Fruit fly (Drosophila melanogaster) whole organism, prepupa: ENCODE results near the gene CG14506.

Experiments
- Blimp-1 ChIP-seq: fragments of 200-800 bp; sonication (Bioruptor generic); optimal IDR thresholded peaks from 3 replicates; lab custom pipeline; 2017; ENCODE audit warnings: missing biosample characterization, missing genetic modification characterization, mild to moderate bottlenecking, moderate library complexity, missing genetic modification reagents
- CG10631 ChIP-seq: fragments of 200-800 bp; sonication (Bioruptor generic); optimal IDR thresholded peaks from 2 replicates; lab custom pipeline; 2016; ENCODE audit warnings: missing biosample characterization, missing genetic modification characterization
- CG10669 ChIP-seq: fragments of 200-800 bp; sonication (Bioruptor generic); optimal IDR thresholded peaks from 3 replicates; lab custom pipeline; 2018; ENCODE audit warnings: missing biosample characterization, mild to moderate bottlenecking, missing genetic modification characterization, moderate library complexity
- CG11294 ChIP-seq: fragments of 200-800 bp; sonication (Bioruptor generic); IDR thresholded peaks from 2 replicates; pipeline ENCODE4 v1.3.6; 2022; ENCODE audit warnings: missing biosample characterization, missing genetic modification characterization
- CG11762 ChIP-seq: fragments of 200-800 bp; sonication (Bioruptor generic); optimal IDR thresholded peaks from 3 replicates; lab custom pipeline; 2016; ENCODE audit warnings: missing biosample characterization, missing genetic modification characterization; ENCODE audit not compliant: insufficient read depth
- CG11902 ChIP-seq: fragments of 200-800 bp; sonication (Bioruptor generic); optimal IDR thresholded peaks from 3 replicates; lab custom pipeline; 2016; ENCODE audit warnings: missing biosample characterization, missing genetic modification characterization
- CG1621 ChIP-seq: fragments of 200-800 bp; sonication (Bioruptor generic); optimal IDR thresholded peaks from 3 replicates; lab custom pipeline; 2018; ENCODE audit warnings: missing biosample characterization, mild to moderate bottlenecking, missing genetic modification characterization
- CG3032 ChIP-seq: fragments of 200-800 bp; optimal IDR thresholded peaks from 2 replicates; lab custom pipeline; 2019; ENCODE audit warnings: missing biosample characterization, mild to moderate bottlenecking, missing genetic modification characterization, moderate library complexity
- CG32006 ChIP-seq: fragments of 200-800 bp; sonication (Bioruptor generic); optimal IDR thresholded peaks from 3 replicates; lab custom pipeline; 2017; ENCODE audit warnings: missing biosample characterization, mild to moderate bottlenecking, missing genetic modification characterization
- CG34406 ChIP-seq: fragments of 200-800 bp; sonication (Bioruptor generic); optimal IDR thresholded peaks from 3 replicates; lab custom pipeline; 2016; ENCODE audit warnings: missing biosample characterization, missing genetic modification characterization
- CG3919 ChIP-seq: fragments of 200-800 bp; sonication (Bioruptor generic); optimal IDR thresholded peaks from 3 replicates; lab custom pipeline; 2016; ENCODE audit warnings: missing biosample characterization, missing genetic modification characterization
- CG6276 ChIP-seq: fragments of 200-800 bp; sonication (Bioruptor generic); optimal IDR thresholded peaks from 2 replicates; lab custom pipeline; 2017; ENCODE audit warnings: missing biosample characterization, mild to moderate bottlenecking, missing genetic modification characterization
- CG6808 ChIP-seq: fragments of 200-800 bp; sonication (Bioruptor generic); optimal IDR thresholded peaks from 3 replicates; lab custom pipeline; 2017; ENCODE audit warnings: missing biosample characterization, missing genetic modification characterization, mild to moderate bottlenecking, moderate library complexity, missing genetic modification reagents
- CG6854 ChIP-seq: fragments of 200-800 bp; sonication (Bioruptor generic); optimal IDR thresholded peaks from 2 replicates; lab custom pipeline; 2017; ENCODE audit warnings: missing biosample characterization, mild to moderate bottlenecking, missing genetic modification characterization
- CG8319 ChIP-seq: fragments of 200-800 bp; sonication (Bioruptor generic); optimal IDR thresholded peaks from 3 replicates; lab custom pipeline; 2016; ENCODE audit warnings: missing biosample characterization, missing genetic modification characterization
- CG8632 ChIP-seq: fragments of 200-800 bp; sonication (Bioruptor generic); optimal IDR thresholded peaks from 3 replicates; lab custom pipeline; 2016; ENCODE audit warnings: missing biosample characterization, missing genetic modification characterization
- CG9139 ChIP-seq: fragments of 200-800 bp; sonication (Bioruptor generic); optimal IDR thresholded peaks from 3 replicates; lab custom pipeline; 2017; ENCODE audit warnings: missing biosample characterization, mild to moderate bottlenecking, missing genetic modification characterization
- Eip75B ChIP-seq: fragments of 200-800 bp; sonication (Bioruptor generic); optimal IDR thresholded peaks from 3 replicates; lab custom pipeline; 2016; ENCODE audit warnings: missing biosample characterization, missing genetic modification characterization
- Eip78C ChIP-seq: fragments of 200-800 bp; sonication (Bioruptor generic); peaks from one replicate; lab custom pipeline; 2016; ENCODE audit warnings: missing biosample characterization, missing genetic modification characterization
- Ets21C ChIP-seq: fragments of 200-800 bp; sonication (Bioruptor generic); optimal IDR thresholded peaks from 3 replicates; lab custom pipeline; 2016; ENCODE audit warnings: missing biosample characterization, missing genetic modification characterization
- Ets96B ChIP-seq: fragments of 200-800 bp; optimal IDR thresholded peaks from 2 replicates; lab custom pipeline; 2019; ENCODE audit warnings: missing biosample characterization, mild to moderate bottlenecking, missing genetic modification characterization, moderate library complexity
- Hr4 ChIP-seq: fragments of 200-800 bp; sonication (Bioruptor generic); optimal IDR thresholded peaks from 3 replicates; lab custom pipeline; 2016; ENCODE audit warnings: missing biosample characterization, missing genetic modification characterization
- Lpt ChIP-seq: fragments of 200-800 bp; sonication (Bioruptor generic); optimal IDR thresholded peaks from 3 replicates; lab custom pipeline; 2016; ENCODE audit warnings: missing biosample characterization, missing genetic modification characterization
- OdsH ChIP-seq: fragments of 200-800 bp; sonication (Bioruptor generic); optimal IDR thresholded peaks from 3 replicates; lab custom pipeline; 2016; ENCODE audit warnings: missing biosample characterization, missing genetic modification characterization
- Smox ChIP-seq: fragments of 200-800 bp; sonication (Bioruptor generic); optimal IDR thresholded peaks from 3 replicates; lab custom pipeline; 2016; ENCODE audit warnings: missing biosample characterization, missing genetic modification characterization
- Sox14 ChIP-seq: fragments of 200-800 bp; sonication (Bioruptor generic); optimal IDR thresholded peaks from 3 replicates; lab custom pipeline; 2016; ENCODE audit warnings: missing biosample characterization, missing genetic modification characterization
- Sox15 ChIP-seq: fragments of 200-800 bp; sonication (Bioruptor generic); optimal IDR thresholded peaks from 3 replicates; lab custom pipeline; 2016; ENCODE audit warnings: missing biosample characterization, missing genetic modification characterization
- achi ChIP-seq: fragments of 200-800 bp; sonication (Bioruptor generic); optimal IDR thresholded peaks from 3 replicates; lab custom pipeline; 2016; ENCODE audit warnings: missing biosample characterization, missing genetic modification characterization
- acj6 ChIP-seq: fragments of 200-800 bp; sonication (Bioruptor generic); optimal IDR thresholded peaks from 3 replicates; lab custom pipeline; 2016; ENCODE audit warnings: missing biosample characterization, missing genetic modification characterization
- cyc ChIP-seq: fragments of 200-800 bp; sonication (Bioruptor generic); optimal IDR thresholded peaks from 3 replicates; lab custom pipeline; 2016; ENCODE audit warnings: missing biosample characterization, missing genetic modification characterization
- dac ChIP-seq: fragments of 200-800 bp; sonication (Bioruptor generic); optimal IDR thresholded peaks from 2 replicates; lab custom pipeline; 2017; ENCODE audit warnings: missing biosample characterization, mild to moderate bottlenecking, missing genetic modification characterization
- dsx ChIP-seq: fragments of 200-800 bp; optimal IDR thresholded peaks from 3 replicates; lab custom pipeline; 2019; ENCODE audit warnings: missing biosample characterization, mild to moderate bottlenecking, missing genetic modification characterization, moderate library complexity; ENCODE audit not compliant: poor library complexity, severe bottlenecking
- eg ChIP-seq: fragments of 200-800 bp; sonication (Bioruptor generic); IDR thresholded peaks from 3 replicates; pipeline ENCODE4 v1.3.6; 2022; ENCODE audit warnings: missing biosample characterization, missing genetic modification characterization
- esn ChIP-seq: fragments of 200-800 bp; sonication (Bioruptor generic); optimal IDR thresholded peaks from 2 replicates; lab custom pipeline; 2016; ENCODE audit warnings: missing biosample characterization, mild to moderate bottlenecking, missing genetic modification characterization, moderate library complexity
- fd59A ChIP-seq: fragments of 200-800 bp; sonication (Bioruptor generic); optimal IDR thresholded peaks from 2 replicates; lab custom pipeline; 2017; ENCODE audit warnings: missing biosample characterization, mild to moderate bottlenecking, missing genetic modification characterization, missing genetic modification reagents
- lz ChIP-seq: fragments of 200-800 bp; sonication (Bioruptor generic); optimal IDR thresholded peaks from 3 replicates; lab custom pipeline; 2016; ENCODE audit warnings: missing biosample characterization, missing genetic modification characterization
- pdm3 ChIP-seq: fragments of 200-800 bp; sonication (Bioruptor generic); optimal IDR thresholded peaks from 3 replicates; lab custom pipeline; 2016; ENCODE audit warnings: missing biosample characterization, missing genetic modification characterization
- salr ChIP-seq, 2 experiments: fragments of 200-800 bp; sonication (Bioruptor generic); optimal IDR thresholded peaks; 3 replicates each; lab custom pipeline; 2016 to 2018; ENCODE audit warnings: missing biosample characterization in 2 of 2, missing genetic modification characterization in 2 of 2, mild to moderate bottlenecking in 1 of 2
- spab ChIP-seq: fragments of 200-800 bp; sonication (Bioruptor generic); optimal IDR thresholded peaks from 2 replicates; lab custom pipeline; 2017; ENCODE audit warnings: missing biosample characterization, mild to moderate bottlenecking, missing genetic modification characterization, missing genetic modification reagents
- ss ChIP-seq, 2 experiments: fragments of 200-800 bp; sonication (Bioruptor generic); optimal IDR thresholded peaks; 2 replicates in 1 of 2; 3 replicates in 1 of 2; lab custom pipeline; 2017 to 2018; ENCODE audit warnings: mild to moderate bottlenecking in 2 of 2, missing biosample characterization in 2 of 2, missing genetic modification characterization in 2 of 2, moderate library complexity in 1 of 2
- svp ChIP-seq: fragments of 200-800 bp; sonication (Bioruptor generic); peaks from one replicate; lab custom pipeline; 2016; ENCODE audit warnings: missing biosample characterization, missing genetic modification characterization
- topi ChIP-seq: fragments of 200-800 bp; sonication (Bioruptor generic); optimal IDR thresholded peaks from 3 replicates; lab custom pipeline; 2016; ENCODE audit warnings: missing biosample characterization, missing genetic modification characterization
- vri ChIP-seq: fragments of 200-800 bp; sonication (Bioruptor generic); optimal IDR thresholded peaks from 3 replicates; lab custom pipeline; 2016; ENCODE audit warnings: missing biosample characterization, mild to moderate bottlenecking, missing genetic modification characterization

The CG14506 gene

DNA sequence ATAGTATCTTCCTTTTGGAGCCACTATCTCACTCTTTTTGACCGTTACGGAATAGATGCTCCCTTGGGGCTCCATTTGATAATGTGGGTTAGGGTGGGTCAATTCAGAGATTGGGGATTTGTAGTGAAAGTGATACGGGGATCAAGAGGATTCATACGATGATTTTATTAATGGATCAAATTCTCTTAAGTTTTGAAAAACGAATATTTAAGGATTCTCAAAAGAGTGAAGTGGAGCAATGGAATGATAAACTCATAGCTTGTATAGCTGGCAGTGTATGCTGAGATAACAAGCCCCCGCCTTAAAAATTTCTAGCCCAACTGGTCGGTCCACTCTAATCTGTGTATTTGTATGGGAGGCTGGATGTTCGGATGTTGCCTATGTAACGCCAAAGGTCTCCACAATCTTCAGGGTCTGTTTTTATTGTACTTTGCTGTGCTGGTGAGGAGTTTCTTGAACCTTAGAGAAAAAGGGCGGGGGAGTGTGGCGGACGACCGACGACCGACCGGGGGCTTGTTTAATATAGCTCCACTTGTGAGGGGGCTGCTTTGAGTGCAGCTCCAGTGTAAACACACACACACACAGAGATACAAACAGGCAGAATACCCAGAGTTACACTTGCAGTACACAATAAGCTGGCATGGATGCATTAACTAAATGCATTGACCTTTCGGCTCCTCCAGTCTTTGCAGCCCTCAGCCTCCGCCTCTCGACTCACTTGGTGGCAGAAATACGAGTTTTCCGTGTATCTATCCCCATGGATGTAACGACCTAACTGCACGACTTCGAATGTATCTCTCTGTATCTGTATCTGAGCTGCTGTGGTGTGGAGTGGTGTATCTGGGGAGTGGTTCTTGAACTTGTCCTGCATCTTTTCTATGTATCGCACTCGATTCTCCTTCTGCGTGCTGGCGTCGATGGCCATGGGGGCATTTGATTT is 16.1 kb downstream of the CG14506 start (continued):
- TF ChIP-seq fd59A (GFP tag; lab: Kevin White, UChicago) (peak; percentile 49), OdsH (GFP tag; lab: Kevin White, UChicago) (peak; percentile 34)

DNA sequence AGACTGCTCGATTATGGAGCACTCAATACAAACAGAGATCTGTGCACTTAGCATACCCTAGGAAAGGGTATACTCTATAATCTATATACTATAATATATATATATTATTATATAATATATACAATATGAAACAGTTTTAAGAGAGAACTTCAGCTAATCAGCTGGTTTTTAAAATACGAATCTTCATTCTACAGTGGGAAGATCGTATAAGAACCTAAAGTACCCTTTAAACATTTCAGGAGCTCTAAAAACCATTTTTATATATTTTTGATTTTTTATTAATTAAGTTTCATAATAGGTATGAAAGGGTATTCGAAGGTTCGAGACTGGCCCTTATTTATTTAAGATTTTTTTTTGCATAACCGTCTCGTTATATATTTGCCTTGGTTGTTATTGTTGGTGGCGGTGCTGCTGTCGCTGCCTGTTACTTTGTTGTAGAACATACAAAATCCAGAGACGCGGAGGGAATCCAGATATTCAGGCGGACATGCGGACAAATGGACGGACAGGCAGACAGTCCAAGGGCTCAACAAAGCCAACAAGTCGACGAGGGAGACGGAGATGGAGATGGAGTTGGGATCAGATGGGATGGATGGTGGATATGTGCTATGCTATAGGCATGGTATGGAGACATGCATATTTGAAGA is 17.3 kb downstream of the CG14506 start:
- peak; percentile 21 for TF ChIP-seq CG1621 (tag; lab: Kevin White, UChicago)
- TF ChIP-seq Sox14 (GFP tag; lab: Kevin White, UChicago), result peak; percentile 22
- TF ChIP-seq salr (GFP tag; optimal IDR thresholded peaks at IDR 0.05; lab: Kevin White, UChicago), result peak; percentile 2 to 10
- TF ChIP-seq CG3919 (GFP tag; lab: Kevin White, UChicago), result peak; percentile 70
- peak; percentile 100 for TF ChIP-seq dsx (GFP tag; lab: Kevin White, UChicago)
- TF ChIP-seq vri (GFP tag; lab: Kevin White, UChicago), result no peak
- TF ChIP-seq Eip78C, result peak; percentile 66
- no peak for TF ChIP-seq Eip75B (GFP tag; lab: Kevin White, UChicago)
- peak; percentile 45 for TF ChIP-seq cyc (GFP tag; lab: Kevin White, UChicago)
- TF ChIP-seq Lpt, result peak; percentile 47
- peak; percentile 68 for TF ChIP-seq CG11762 (GFP tag; lab: Kevin White, UChicago)
- TF ChIP-seq CG32006 (GFP tag; lab: Kevin White, UChicago), result no peak
- peak; percentile 13 for TF ChIP-seq CG34406 (GFP tag; lab: Kevin White, UChicago)
- 0 out of 3 replicates have a peak, but pooled peaks have one; percentile 10 for TF ChIP-seq eg (GFP tag; lab: Robert Waterston, UW)
- TF ChIP-seq lz (GFP tag; lab: Kevin White, UChicago), result no peak
- TF ChIP-seq achi (GFP tag; lab: Kevin White, UChicago), result peak; percentile 90
- no peak for TF ChIP-seq Hr4
- TF ChIP-seq OdsH (GFP tag; lab: Kevin White, UChicago), result no peak
- no peak for TF ChIP-seq CG11294
- peak; percentile 78 for TF ChIP-seq Ets96B (tag; lab: Kevin White, UChicago)
- TF ChIP-seq CG8632 (GFP tag; lab: Kevin White, UChicago), result no peak
- peak; percentile 93 for TF ChIP-seq spab (GFP tag; lab: Kevin White, UChicago)
- peak; percentile 92 for TF ChIP-seq CG10669 (GFP tag; lab: Kevin White, UChicago)
- peak; percentile 40 for TF ChIP-seq CG10631
- TF ChIP-seq CG9139, result peak; percentile 76
- peak; percentile 17 for TF ChIP-seq acj6
- peak; percentile 46 for TF ChIP-seq CG6854 (GFP tag; lab: Kevin White, UChicago)
- TF ChIP-seq topi, result peak; percentile 21
- peak; percentile 91 for TF ChIP-seq CG6808 (GFP tag; lab: Kevin White, UChicago)
- TF ChIP-seq Smox, result no peak
- TF ChIP-seq Ets21C (GFP tag; lab: Kevin White, UChicago), result no peak
- TF ChIP-seq CG3032 (tag; lab: Kevin White, UChicago), result peak; percentile 95
- TF ChIP-seq svp, result peak; percentile 4
- peak; percentile 41 to 47 for TF ChIP-seq ss (GFP tag; optimal IDR thresholded peaks at IDR 0.05; lab: Kevin White, UChicago)
- no peak for TF ChIP-seq Sox15 (GFP tag; lab: Kevin White, UChicago)
- TF ChIP-seq CG8319 (GFP tag; lab: Kevin White, UChicago), result peak; percentile 3
- TF ChIP-seq dac (GFP tag; lab: Kevin White, UChicago), result no peak
- peak; percentile 19 for TF ChIP-seq esn (GFP tag; lab: Kevin White, UChicago)
- peak; percentile 20 for TF ChIP-seq pdm3 (GFP tag; lab: Kevin White, UChicago)
- peak; percentile 39 for TF ChIP-seq CG6276 (GFP tag; lab: Kevin White, UChicago)
- peak; percentile 38 for TF ChIP-seq Blimp-1 (GFP tag; lab: Kevin White, UChicago)
- peak; percentile 37 for TF ChIP-seq CG11902 (GFP tag; lab: Kevin White, UChicago)
